Fruit fly (Drosophila melanogaster) whole organism, prepupa: ENCODE measurements around the gene Rrp45.

Source experiments
- Blimp-1 ChIP-seq: fragments of 200-800 bp; sonication (Bioruptor generic); optimal IDR thresholded peaks from 3 replicates; lab custom pipeline; 2017; ENCODE audit warnings: missing biosample characterization, missing genetic modification characterization, mild to moderate bottlenecking, moderate library complexity, missing genetic modification reagents
- CG10669 ChIP-seq: fragments of 200-800 bp; sonication (Bioruptor generic); optimal IDR thresholded peaks from 3 replicates; lab custom pipeline; 2018; ENCODE audit warnings: missing biosample characterization, mild to moderate bottlenecking, missing genetic modification characterization, moderate library complexity
- CG15336 ChIP-seq: fragments of 200-800 bp; sonication (Bioruptor generic); IDR thresholded peaks from 2 replicates; pipeline ENCODE4 v1.3.6; 2022; ENCODE audit warnings: missing biosample characterization, missing genetic modification characterization
- CG1621 ChIP-seq: fragments of 200-800 bp; sonication (Bioruptor generic); optimal IDR thresholded peaks from 3 replicates; lab custom pipeline; 2018; ENCODE audit warnings: missing biosample characterization, mild to moderate bottlenecking, missing genetic modification characterization
- CG16779 ChIP-seq: fragments of 200-800 bp; sonication (Bioruptor generic); optimal IDR thresholded peaks from 3 replicates; lab custom pipeline; 2017; ENCODE audit warnings: missing biosample characterization, mild to moderate bottlenecking, missing genetic modification characterization
- CG3032 ChIP-seq: fragments of 200-800 bp; optimal IDR thresholded peaks from 2 replicates; lab custom pipeline; 2019; ENCODE audit warnings: missing biosample characterization, mild to moderate bottlenecking, missing genetic modification characterization, moderate library complexity
- CG31627 ChIP-seq: fragments of 200-800 bp; sonication (Bioruptor generic); optimal IDR thresholded peaks from 3 replicates; lab custom pipeline; 2016; ENCODE audit warnings: missing biosample characterization, missing genetic modification characterization
- CG34406 ChIP-seq: fragments of 200-800 bp; sonication (Bioruptor generic); optimal IDR thresholded peaks from 3 replicates; lab custom pipeline; 2016; ENCODE audit warnings: missing biosample characterization, missing genetic modification characterization
- CG3919 ChIP-seq: fragments of 200-800 bp; sonication (Bioruptor generic); optimal IDR thresholded peaks from 3 replicates; lab custom pipeline; 2016; ENCODE audit warnings: missing biosample characterization, missing genetic modification characterization
- CG4318 ChIP-seq: fragments of 200-800 bp; sonication (Bioruptor generic); optimal IDR thresholded peaks from 3 replicates; lab custom pipeline; 2017; ENCODE audit warnings: missing biosample characterization, mild to moderate bottlenecking, missing genetic modification characterization
- CG6163 ChIP-seq: fragments of 200-800 bp; sonication (Bioruptor generic); IDR thresholded peaks from 3 replicates; pipeline ENCODE4 v1.3.6; 2022; ENCODE audit warnings: missing biosample characterization, missing genetic modification characterization
- CG6792 ChIP-seq: fragments of 200-800 bp; sonication (Bioruptor generic); optimal IDR thresholded peaks from 3 replicates; lab custom pipeline; 2016; ENCODE audit warnings: missing biosample characterization, missing genetic modification characterization
- CG6854 ChIP-seq: fragments of 200-800 bp; sonication (Bioruptor generic); optimal IDR thresholded peaks from 2 replicates; lab custom pipeline; 2017; ENCODE audit warnings: missing biosample characterization, mild to moderate bottlenecking, missing genetic modification characterization
- CG7368 ChIP-seq: fragments of 200-800 bp; sonication (Bioruptor generic); optimal IDR thresholded peaks from 3 replicates; lab custom pipeline; 2016; ENCODE audit warnings: missing biosample characterization, missing genetic modification characterization
- CG8119 ChIP-seq: fragments of 200-800 bp; sonication (Bioruptor generic); IDR thresholded peaks from 3 replicates; pipeline ENCODE4 v1.3.6; 2022; ENCODE audit warnings: missing biosample characterization, missing genetic modification characterization
- CG8632 ChIP-seq: fragments of 200-800 bp; sonication (Bioruptor generic); optimal IDR thresholded peaks from 3 replicates; lab custom pipeline; 2016; ENCODE audit warnings: missing biosample characterization, missing genetic modification characterization
- CG9139 ChIP-seq: fragments of 200-800 bp; sonication (Bioruptor generic); optimal IDR thresholded peaks from 3 replicates; lab custom pipeline; 2017; ENCODE audit warnings: missing biosample characterization, mild to moderate bottlenecking, missing genetic modification characterization
- Eip78C ChIP-seq: fragments of 200-800 bp; sonication (Bioruptor generic); peaks from one replicate; lab custom pipeline; 2016; ENCODE audit warnings: missing biosample characterization, missing genetic modification characterization
- Ets21C ChIP-seq: fragments of 200-800 bp; sonication (Bioruptor generic); optimal IDR thresholded peaks from 3 replicates; lab custom pipeline; 2016; ENCODE audit warnings: missing biosample characterization, missing genetic modification characterization
- Ets96B ChIP-seq: fragments of 200-800 bp; optimal IDR thresholded peaks from 2 replicates; lab custom pipeline; 2019; ENCODE audit warnings: missing biosample characterization, mild to moderate bottlenecking, missing genetic modification characterization, moderate library complexity
- Gug ChIP-seq: fragments of 200-800 bp; sonication (Bioruptor generic); IDR thresholded peaks from 2 replicates; pipeline ENCODE4 v1.3.6; 2022; ENCODE audit warnings: missing biosample characterization, missing genetic modification characterization
- Hr38 ChIP-seq: sonication (Bioruptor generic); optimal IDR thresholded peaks from 2 replicates; lab custom pipeline; 2016; ENCODE audit warnings: missing biosample characterization, missing genetic modification characterization
- Hr39 ChIP-seq: fragments of 200-800 bp; sonication (Bioruptor generic); optimal IDR thresholded peaks from 2 replicates; lab custom pipeline; 2016; ENCODE audit warnings: missing biosample characterization, missing genetic modification characterization
- Hr4 ChIP-seq: fragments of 200-800 bp; sonication (Bioruptor generic); optimal IDR thresholded peaks from 3 replicates; lab custom pipeline; 2016; ENCODE audit warnings: missing biosample characterization, missing genetic modification characterization
- Lpt ChIP-seq: fragments of 200-800 bp; sonication (Bioruptor generic); optimal IDR thresholded peaks from 3 replicates; lab custom pipeline; 2016; ENCODE audit warnings: missing biosample characterization, missing genetic modification characterization
- Met ChIP-seq: fragments of 200-800 bp; sonication (Bioruptor generic); optimal IDR thresholded peaks from 3 replicates; lab custom pipeline; 2016; ENCODE audit warnings: missing biosample characterization, missing genetic modification characterization
- OdsH ChIP-seq: fragments of 200-800 bp; sonication (Bioruptor generic); optimal IDR thresholded peaks from 3 replicates; lab custom pipeline; 2016; ENCODE audit warnings: missing biosample characterization, missing genetic modification characterization
- Smox ChIP-seq: fragments of 200-800 bp; sonication (Bioruptor generic); optimal IDR thresholded peaks from 3 replicates; lab custom pipeline; 2016; ENCODE audit warnings: missing biosample characterization, missing genetic modification characterization
- Sox14 ChIP-seq: fragments of 200-800 bp; sonication (Bioruptor generic); optimal IDR thresholded peaks from 3 replicates; lab custom pipeline; 2016; ENCODE audit warnings: missing biosample characterization, missing genetic modification characterization
- Sox15 ChIP-seq: fragments of 200-800 bp; sonication (Bioruptor generic); optimal IDR thresholded peaks from 3 replicates; lab custom pipeline; 2016; ENCODE audit warnings: missing biosample characterization, missing genetic modification characterization
- acj6 ChIP-seq: fragments of 200-800 bp; sonication (Bioruptor generic); optimal IDR thresholded peaks from 3 replicates; lab custom pipeline; 2016; ENCODE audit warnings: missing biosample characterization, missing genetic modification characterization
- cyc ChIP-seq: fragments of 200-800 bp; sonication (Bioruptor generic); optimal IDR thresholded peaks from 3 replicates; lab custom pipeline; 2016; ENCODE audit warnings: missing biosample characterization, missing genetic modification characterization
- dac ChIP-seq: fragments of 200-800 bp; sonication (Bioruptor generic); optimal IDR thresholded peaks from 2 replicates; lab custom pipeline; 2017; ENCODE audit warnings: missing biosample characterization, mild to moderate bottlenecking, missing genetic modification characterization
- eg ChIP-seq: fragments of 200-800 bp; sonication (Bioruptor generic); IDR thresholded peaks from 3 replicates; pipeline ENCODE4 v1.3.6; 2022; ENCODE audit warnings: missing biosample characterization, missing genetic modification characterization
- fd59A ChIP-seq: fragments of 200-800 bp; sonication (Bioruptor generic); optimal IDR thresholded peaks from 2 replicates; lab custom pipeline; 2017; ENCODE audit warnings: missing biosample characterization, mild to moderate bottlenecking, missing genetic modification characterization, missing genetic modification reagents
- fd85E ChIP-seq: fragments of 200-800 bp; sonication (Bioruptor generic); optimal IDR thresholded peaks from 3 replicates; lab custom pipeline; 2016; ENCODE audit warnings: missing biosample characterization, missing genetic modification characterization
- fkh ChIP-seq: fragments of 200-800 bp; sonication (Bioruptor generic); optimal IDR thresholded peaks from 3 replicates; lab custom pipeline; 2017; ENCODE audit warnings: missing biosample characterization, mild to moderate bottlenecking, missing genetic modification characterization, moderate library complexity
- lz ChIP-seq: fragments of 200-800 bp; sonication (Bioruptor generic); optimal IDR thresholded peaks from 3 replicates; lab custom pipeline; 2016; ENCODE audit warnings: missing biosample characterization, missing genetic modification characterization
- net ChIP-seq: fragments of 200-800 bp; sonication (Bioruptor generic); optimal IDR thresholded peaks from 3 replicates; lab custom pipeline; 2016; ENCODE audit warnings: missing biosample characterization, missing genetic modification characterization
- pdm3 ChIP-seq: fragments of 200-800 bp; sonication (Bioruptor generic); optimal IDR thresholded peaks from 3 replicates; lab custom pipeline; 2016; ENCODE audit warnings: missing biosample characterization, missing genetic modification characterization
- salr ChIP-seq, 2 experiments: fragments of 200-800 bp; sonication (Bioruptor generic); optimal IDR thresholded peaks; 3 replicates each; lab custom pipeline; 2016 to 2018; ENCODE audit warnings: missing biosample characterization in 2 of 2, missing genetic modification characterization in 2 of 2, mild to moderate bottlenecking in 1 of 2
- ss ChIP-seq, 2 experiments: fragments of 200-800 bp; sonication (Bioruptor generic); optimal IDR thresholded peaks; 2 replicates in 1 of 2; 3 replicates in 1 of 2; lab custom pipeline; 2017 to 2018; ENCODE audit warnings: mild to moderate bottlenecking in 2 of 2, missing biosample characterization in 2 of 2, missing genetic modification characterization in 2 of 2, moderate library complexity in 1 of 2
- svp ChIP-seq: fragments of 200-800 bp; sonication (Bioruptor generic); peaks from one replicate; lab custom pipeline; 2016; ENCODE audit warnings: missing biosample characterization, missing genetic modification characterization
- topi ChIP-seq: fragments of 200-800 bp; sonication (Bioruptor generic); optimal IDR thresholded peaks from 3 replicates; lab custom pipeline; 2016; ENCODE audit warnings: missing biosample characterization, missing genetic modification characterization
- vri ChIP-seq: fragments of 200-800 bp; sonication (Bioruptor generic); optimal IDR thresholded peaks from 3 replicates; lab custom pipeline; 2016; ENCODE audit warnings: missing biosample characterization, mild to moderate bottlenecking, missing genetic modification characterization

Gene Rrp45

DNA sequence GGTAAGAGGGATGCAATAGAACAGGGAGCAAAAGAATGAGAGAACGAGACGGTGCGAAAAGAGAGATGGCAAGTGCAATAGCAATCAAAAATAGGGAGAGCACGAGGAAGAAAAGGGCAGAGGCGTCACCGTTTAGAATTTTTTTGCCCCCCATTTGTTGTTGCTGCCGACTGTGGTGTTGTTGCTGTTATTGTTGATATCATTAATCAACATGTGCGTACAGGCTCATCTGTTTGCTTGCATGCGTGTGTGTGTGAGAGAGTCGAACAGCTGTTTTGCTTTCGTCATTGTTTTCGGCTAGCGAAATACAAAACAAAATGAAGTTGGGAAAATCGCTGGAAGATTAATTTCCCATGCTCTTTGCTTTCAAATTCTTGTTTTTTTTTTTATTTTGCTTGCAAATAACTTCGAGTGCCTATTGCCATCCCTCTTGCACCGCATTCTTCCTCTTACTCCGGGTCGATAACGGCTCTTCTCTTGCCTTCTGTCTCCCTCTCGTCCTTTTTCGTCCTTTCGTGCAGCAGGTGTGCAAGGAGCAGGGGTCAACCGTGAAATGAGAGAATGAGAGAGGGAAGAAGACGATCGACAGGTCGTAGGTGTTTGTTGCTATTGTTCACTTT is 2.2 kb upstream of the Rrp45 start:
- TF ChIP-seq eg (GFP tag; lab: Robert Waterston, UW) (no peak), Eip78C (peak; percentile 42), lz (no peak), fkh (GFP tag; lab: Kevin White, UChicago) (peak; percentile 41), CG6163 (GFP tag; lab: Robert Waterston, UW) (0 out of 3 replicates have a peak, but pooled peaks have one; percentile 7)

DNA sequence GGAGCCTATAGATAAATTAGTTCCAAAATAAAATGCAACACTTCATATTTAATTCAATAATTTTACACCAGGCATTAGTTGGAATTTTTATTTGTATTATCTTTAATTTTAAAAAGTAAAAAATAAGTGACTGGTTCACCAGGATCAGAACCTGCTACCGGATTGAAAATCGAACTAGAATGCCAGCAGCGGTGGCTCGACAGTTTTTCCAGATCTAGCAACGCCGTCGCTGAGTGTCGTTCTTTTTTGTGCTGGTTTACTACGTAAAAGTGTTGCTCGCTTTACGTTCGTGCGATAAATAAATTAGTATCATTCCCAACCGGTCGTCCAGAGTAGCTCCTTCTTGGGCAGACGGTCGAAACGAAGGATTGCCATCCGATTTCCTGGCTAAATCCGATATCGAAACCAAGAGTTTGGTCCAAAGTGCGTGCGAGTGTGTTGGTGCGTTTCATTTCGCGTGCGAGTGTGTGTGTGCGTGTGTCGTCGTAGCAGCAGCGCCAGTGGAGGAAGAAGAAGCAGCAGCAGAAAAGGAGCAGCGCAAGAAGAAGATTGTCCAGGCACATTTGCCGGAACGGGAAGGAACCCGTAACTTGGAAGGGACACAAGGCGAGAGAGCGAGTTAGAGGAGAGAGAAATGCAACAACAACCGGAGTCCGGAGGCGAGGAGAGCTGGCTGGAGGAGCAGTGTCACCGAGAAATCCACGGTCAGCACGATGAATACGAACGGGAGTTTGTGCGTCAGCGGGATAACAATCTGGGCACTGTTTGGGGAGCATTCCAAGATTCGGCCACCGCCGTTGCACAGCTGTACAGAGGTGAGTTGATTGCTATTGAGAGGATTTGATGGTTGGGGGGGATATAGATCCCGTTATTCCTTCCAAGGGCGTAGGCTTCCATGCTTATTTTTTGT is 1.1 kb upstream of the Rrp45 start, which contains the start of gene CG4768:
CG4768 (plus strand) TSS at position 200 of the 910 bp plus-strand sequence.
- TF ChIP-seq pdm3 (GFP tag; lab: Kevin White, UChicago) (no peak), CG6854 (GFP tag; lab: Kevin White, UChicago) (peak; percentile 7), Hr4 (GFP tag; lab: Kevin White, UChicago) (no peak), vri (GFP tag; lab: Kevin White, UChicago) (no peak), OdsH (no peak), CG16779 (tag; lab: Kevin White, UChicago) (no peak), Ets96B (no peak), Hr38 (no peak), salr (GFP tag; optimal IDR thresholded peaks at IDR 0.05; lab: Kevin White, UChicago) (no peak), CG6792 (no peak), CG1621 (tag; lab: Kevin White, UChicago) (peak; percentile 35), Lpt (GFP tag; lab: Kevin White, UChicago) (no peak), fd59A (GFP tag; lab: Kevin White, UChicago) (no peak), Eip78C (peak; percentile 30), topi (GFP tag; lab: Kevin White, UChicago) (no peak), CG10669 (GFP tag; lab: Kevin White, UChicago) (no peak), CG4318 (GFP tag; lab: Kevin White, UChicago) (no peak), ss (GFP tag; optimal IDR thresholded peaks at IDR 0.05; lab: Kevin White, UChicago) (peak; percentile 22 to 29), CG3919 (GFP tag; lab: Kevin White, UChicago) (no peak), CG3032 (tag; lab: Kevin White, UChicago) (no peak), CG9139 (GFP tag; lab: Kevin White, UChicago) (no peak), lz (no peak), dac (GFP tag; lab: Kevin White, UChicago) (no peak), Smox (GFP tag; lab: Kevin White, UChicago) (no peak)

DNA sequence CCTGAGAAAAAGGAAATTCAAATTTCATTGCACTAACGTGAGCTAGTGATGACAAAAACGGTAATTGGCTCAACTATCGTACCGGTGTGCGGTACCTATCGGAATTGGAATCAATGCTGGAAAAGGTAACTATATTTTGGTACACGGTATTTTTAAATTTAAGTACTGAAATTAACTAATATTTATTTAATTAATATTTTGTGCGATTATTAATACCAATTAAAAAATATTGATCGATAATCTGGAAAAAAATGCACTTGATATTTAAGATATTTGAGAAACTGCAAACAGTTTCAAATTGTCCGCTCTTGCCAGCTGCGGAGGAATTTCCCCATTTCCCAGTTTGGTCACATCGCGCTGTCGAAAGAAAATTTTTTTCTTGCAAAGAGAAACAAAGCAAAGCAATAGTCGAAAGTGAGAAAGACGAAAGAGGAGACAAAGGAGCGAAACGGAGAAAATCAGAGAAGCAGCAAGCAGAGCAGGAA is 3.6 kb downstream of the Rrp45 start:
- no peak for TF ChIP-seq Ets21C (GFP tag; lab: Kevin White, UChicago)
- TF ChIP-seq CG10669 (GFP tag; lab: Kevin White, UChicago) = no peak
- no peak for TF ChIP-seq Blimp-1 (GFP tag; lab: Kevin White, UChicago)
- no peak for TF ChIP-seq net (GFP tag; lab: Kevin White, UChicago)
- peak; percentile 0 for TF ChIP-seq CG31627
- no peak for TF ChIP-seq CG8632 (GFP tag; lab: Kevin White, UChicago)
- no peak for TF ChIP-seq CG8119 (GFP tag; lab: Robert Waterston, UW)
- TF ChIP-seq acj6 (GFP tag; lab: Kevin White, UChicago) = peak; percentile 39
- no peak for TF ChIP-seq Hr39 (GFP tag; lab: Kevin White, UChicago)
- TF ChIP-seq lz = no peak
- no peak for TF ChIP-seq vri (GFP tag; lab: Kevin White, UChicago)
- no peak for TF ChIP-seq CG9139 (GFP tag; lab: Kevin White, UChicago)
- TF ChIP-seq salr (GFP tag; optimal IDR thresholded peaks at IDR 0.05; lab: Kevin White, UChicago) = no peak
- 0 out of 3 replicates have a peak, but pooled peaks have one; percentile 12 for TF ChIP-seq CG6163 (GFP tag; lab: Robert Waterston, UW)
- TF ChIP-seq OdsH = no peak
- TF ChIP-seq svp (GFP tag; lab: Kevin White, UChicago) = no peak
- TF ChIP-seq Gug (GFP tag; lab: Robert Waterston, UW) = no peak
- peak; percentile 61 for TF ChIP-seq Sox14 (GFP tag; lab: Kevin White, UChicago)
- TF ChIP-seq Met (GFP tag; lab: Kevin White, UChicago) = no peak
- no peak for TF ChIP-seq CG7368 (GFP tag; lab: Kevin White, UChicago)
- no peak for TF ChIP-seq Sox15 (GFP tag; lab: Kevin White, UChicago)
- no peak for TF ChIP-seq CG34406
- TF ChIP-seq fd85E (GFP tag; lab: Kevin White, UChicago) = no peak
- no peak for TF ChIP-seq CG15336 (GFP tag; lab: Robert Waterston, UW)
- no peak for TF ChIP-seq Smox (GFP tag; lab: Kevin White, UChicago)
- TF ChIP-seq dac (GFP tag; lab: Kevin White, UChicago) = no peak
- TF ChIP-seq cyc (GFP tag; lab: Kevin White, UChicago) = no peak
